Fruit fly (Drosophila melanogaster) whole organism, embryonic: Measurements from ENCODE around the gene Agpat1.

Source experiments
- Adf1 ChIP-seq: fragments of 200-800 bp; sonication (Bioruptor generic); IDR thresholded peaks from 2 replicates; pipeline ENCODE4 v1.3.6; 2022; ENCODE audit warnings: missing biosample characterization, missing genetic modification characterization
- Antp ChIP-seq: fragments of 200-800 bp; sonication (Bioruptor generic); optimal IDR thresholded peaks from 3 replicates; lab custom pipeline; 2016; ENCODE audit warnings: missing biosample characterization, missing genetic modification characterization
- CG11398 ChIP-seq: fragments of 200-800 bp; sonication (Bioruptor generic); optimal IDR thresholded peaks from 2 replicates; lab custom pipeline; 2016; ENCODE audit warnings: missing biosample characterization, missing genetic modification characterization
- CG11456 ChIP-seq: fragments of 200-800 bp; sonication (Bioruptor generic); IDR thresholded peaks from 3 replicates; pipeline ENCODE4 v1.3.6; 2022; ENCODE audit warnings: missing biosample characterization, missing genetic modification characterization
- CG12659 ChIP-seq: fragments of 200-800 bp; sonication (Bioruptor generic); optimal IDR thresholded peaks from 3 replicates; lab custom pipeline; 2017; ENCODE audit warnings: mild to moderate bottlenecking, missing biosample characterization, missing genetic modification reagents, missing genetic modification characterization
- CG15514 ChIP-seq: fragments of 200-800 bp; sonication (Bioruptor generic); optimal IDR thresholded peaks from 3 replicates; lab custom pipeline; 2017; ENCODE audit warnings: missing biosample characterization, missing genetic modification characterization, mild to moderate bottlenecking, moderate library complexity, missing genetic modification reagents
- CG1603 ChIP-seq: fragments of 200-800 bp; sonication (Bioruptor generic); optimal IDR thresholded peaks from 2 replicates; lab custom pipeline; 2019; ENCODE audit warnings: missing biosample characterization, mild to moderate bottlenecking, missing genetic modification characterization, moderate library complexity
- CG17361 ChIP-seq: fragments of 200-800 bp; sonication (Bioruptor generic); IDR thresholded peaks from 3 replicates; pipeline ENCODE4 v1.3.6; 2022; ENCODE audit warnings: missing biosample characterization, missing genetic modification characterization
- CG17612 ChIP-seq: fragments of 200-800 bp; sonication (Bioruptor generic); IDR thresholded peaks from 2 replicates; pipeline ENCODE4 v1.3.6; 2022; ENCODE audit warnings: missing biosample characterization, missing genetic modification characterization
- CG17802 ChIP-seq: fragments of 200-800 bp; sonication (Bioruptor generic); optimal IDR thresholded peaks from 2 replicates; lab custom pipeline; 2018; ENCODE audit warnings: missing biosample characterization, mild to moderate bottlenecking, missing genetic modification characterization, moderate library complexity
- CG18599 ChIP-seq: fragments of 200-800 bp; sonication (Bioruptor generic); optimal IDR thresholded peaks from 3 replicates; lab custom pipeline; 2017; ENCODE audit warnings: missing biosample characterization, missing genetic modification characterization, mild to moderate bottlenecking, moderate library complexity, missing genetic modification reagents
- CG2678 ChIP-seq: fragments of 200-800 bp; sonication (Bioruptor generic); optimal IDR thresholded peaks from 3 replicates; lab custom pipeline; 2019; ENCODE audit warnings: missing biosample characterization, mild to moderate bottlenecking, missing genetic modification characterization, moderate library complexity
- CG2712 ChIP-seq: fragments of 200-800 bp; optimal IDR thresholded peaks from 3 replicates; lab custom pipeline; 2019; ENCODE audit warnings: missing biosample characterization, mild to moderate bottlenecking, missing genetic modification characterization, moderate library complexity
- CG31388 ChIP-seq: fragments of 200-800 bp; sonication (Bioruptor generic); optimal IDR thresholded peaks from 2 replicates; lab custom pipeline; 2016; ENCODE audit warnings: missing biosample characterization, missing genetic modification characterization
- CG33557 ChIP-seq: fragments of 200-800 bp; sonication (Bioruptor generic); optimal IDR thresholded peaks from 2 replicates; lab custom pipeline; 2019; ENCODE audit warnings: missing biosample characterization, mild to moderate bottlenecking, missing genetic modification characterization, moderate library complexity
- CG5245 ChIP-seq: fragments of 200-800 bp; sonication (Bioruptor generic); optimal IDR thresholded peaks from 3 replicates; lab custom pipeline; 2016; ENCODE audit warnings: missing biosample characterization, missing genetic modification characterization
- CG6813 ChIP-seq: fragments of 200-800 bp; sonication (Bioruptor generic); optimal IDR thresholded peaks from 2 replicates; lab custom pipeline; 2017; ENCODE audit warnings: missing biosample characterization, missing genetic modification characterization, mild to moderate bottlenecking, moderate library complexity, missing genetic modification reagents
- CG7839 ChIP-seq: fragments of 200-800 bp; sonication (Bioruptor generic); optimal IDR thresholded peaks from 3 replicates; lab custom pipeline; 2018; ENCODE audit warnings: missing biosample characterization, mild to moderate bottlenecking, missing genetic modification characterization, moderate library complexity
- Chrac-16 ChIP-seq: fragments of 200-800 bp; sonication (Bioruptor generic); optimal IDR thresholded peaks from 3 replicates; lab custom pipeline; 2016; ENCODE audit warnings: missing biosample characterization, missing genetic modification characterization
- Dll ChIP-seq: fragments of 200-800 bp; sonication (Bioruptor generic); IDR thresholded peaks from 4 replicates; pipeline ENCODE4 v1.3.6; 2022; ENCODE audit warnings: missing biosample characterization, missing genetic modification characterization; ENCODE audit not compliant: partially characterized antibody
- Doc3 ChIP-seq: fragments of 200-800 bp; sonication (Bioruptor generic); IDR thresholded peaks from 3 replicates; pipeline ENCODE4 v1.3.6; 2022; ENCODE audit warnings: missing biosample characterization, missing genetic modification characterization; ENCODE audit not compliant: partially characterized antibody
- Drgx ChIP-seq: fragments of 200-800 bp; sonication (Bioruptor generic); IDR thresholded peaks from 2 replicates; pipeline ENCODE4 v1.3.6; 2022; ENCODE audit warnings: missing biosample characterization, missing genetic modification characterization
- HmgD ChIP-seq: fragments of 200-800 bp; sonication (Bioruptor generic); optimal IDR thresholded peaks from 3 replicates; lab custom pipeline; 2016; ENCODE audit warnings: missing biosample characterization, missing genetic modification characterization
- Hmx ChIP-seq: fragments of 200-800 bp; sonication (Bioruptor generic); optimal IDR thresholded peaks from 2 replicates; lab custom pipeline; 2016; ENCODE audit warnings: missing biosample characterization, missing genetic modification characterization
- Hr78 ChIP-seq, 2 experiments: fragments of 200-800 bp in 1 of 2; fragments of >200 bp in 1 of 2; sonication (Bioruptor generic) in 1 of 2; optimal IDR thresholded peaks; 2 replicates each; lab custom pipeline; 2017 to 2019; ENCODE audit warnings: missing biosample characterization in 2 of 2, missing genetic modification characterization in 2 of 2, mild to moderate bottlenecking in 1 of 2, moderate library complexity in 1 of 2
- Lim3 ChIP-seq: fragments of 200-800 bp; sonication (Bioruptor generic); IDR thresholded peaks from 2 replicates; pipeline ENCODE4 v1.3.6; 2022; ENCODE audit warnings: missing biosample characterization, missing genetic modification characterization
- MESR4 ChIP-seq: fragments of 200-800 bp; sonication (Bioruptor generic); optimal IDR thresholded peaks from 2 replicates; lab custom pipeline; 2018; ENCODE audit warnings: missing biosample characterization, mild to moderate bottlenecking, missing genetic modification characterization, moderate library complexity
- NC2α ChIP-seq: fragments of 200-800 bp; sonication (Bioruptor generic); optimal IDR thresholded peaks from 2 replicates; lab custom pipeline; 2016; ENCODE audit warnings: missing biosample characterization, missing genetic modification characterization
- Oli ChIP-seq: fragments of 200-800 bp; sonication (Bioruptor generic); optimal IDR thresholded peaks from 2 replicates; lab custom pipeline; 2018; ENCODE audit warnings: missing biosample characterization, mild to moderate bottlenecking, missing genetic modification characterization, moderate library complexity
- Ptx1 ChIP-seq: fragments of 200-800 bp; sonication (Bioruptor generic); IDR thresholded peaks from 2 replicates; pipeline ENCODE4 v1.3.6; 2022; ENCODE audit warnings: missing biosample characterization, missing genetic modification characterization
- Six4 ChIP-seq: fragments of 200-800 bp; sonication (Bioruptor generic); optimal IDR thresholded peaks from 2 replicates; lab custom pipeline; 2016; ENCODE audit warnings: missing biosample characterization, missing genetic modification characterization
- Stat92E ChIP-seq, 3 experiments: fragments of >200 bp in 2 of 3; fragments of 200-800 bp in 1 of 3; sonication (Bioruptor generic) in 1 of 3; optimal IDR thresholded peaks; 2 replicates each; lab custom pipeline; 2017 to 2019; ENCODE audit warnings: missing biosample characterization in 3 of 3, missing genetic modification characterization in 3 of 3, mild to moderate bottlenecking in 1 of 3, moderate library complexity in 1 of 3
- Tbp ChIP-seq: fragments of >200 bp; optimal IDR thresholded peaks from 2 replicates; lab custom pipeline; 2018; ENCODE audit warnings: missing biosample characterization, missing genetic modification characterization
- amos ChIP-seq: fragments of 200-800 bp; sonication (Bioruptor generic); IDR thresholded peaks from 2 replicates; pipeline ENCODE4 v1.3.6; 2022; ENCODE audit warnings: missing biosample characterization, missing genetic modification characterization; ENCODE audit not compliant: partially characterized antibody
- ase ChIP-seq: fragments of 200-800 bp; sonication (Bioruptor generic); IDR thresholded peaks from 3 replicates; pipeline ENCODE4 v1.3.6; 2022; ENCODE audit warnings: missing biosample characterization, missing genetic modification characterization
- cato ChIP-seq: fragments of 200-800 bp; sonication (Bioruptor generic); optimal IDR thresholded peaks from 2 replicates; lab custom pipeline; 2016; ENCODE audit warnings: missing biosample characterization, missing genetic modification characterization, borderline replicate concordance
- cg ChIP-seq: fragments of 200-800 bp; sonication (Bioruptor generic); optimal IDR thresholded peaks from 3 replicates; lab custom pipeline; 2019; ENCODE audit warnings: missing biosample characterization, mild to moderate bottlenecking, missing genetic modification characterization, moderate library complexity
- corto ChIP-seq: fragments of 200-800 bp; sonication (Bioruptor generic); optimal IDR thresholded peaks from 2 replicates; lab custom pipeline; 2016; ENCODE audit warnings: missing biosample characterization, mild to moderate bottlenecking, missing genetic modification characterization, moderate library complexity
- croc ChIP-seq: fragments of 200-800 bp; sonication (Bioruptor generic); conservative IDR thresholded peaks from 3 replicates; pipeline ENCODE4 v1.3.6; 2022; ENCODE audit warnings: missing biosample characterization, missing genetic modification characterization
- emc ChIP-seq: fragments of 200-800 bp; sonication (Bioruptor generic); optimal IDR thresholded peaks from 2 replicates; lab custom pipeline; 2016; ENCODE audit warnings: missing biosample characterization, missing genetic modification characterization
- fd3F ChIP-seq: fragments of 200-800 bp; sonication (Bioruptor generic); optimal IDR thresholded peaks from 2 replicates; lab custom pipeline; 2018; ENCODE audit warnings: missing biosample characterization, mild to moderate bottlenecking, missing genetic modification characterization, moderate library complexity
- gcm ChIP-seq: fragments of 200-800 bp; sonication (Bioruptor generic); optimal IDR thresholded peaks from 2 replicates; lab custom pipeline; 2019; ENCODE audit warnings: missing biosample characterization, mild to moderate bottlenecking, missing genetic modification characterization, moderate library complexity
- her ChIP-seq: fragments of 200-800 bp; sonication (Bioruptor generic); optimal IDR thresholded peaks from 2 replicates; lab custom pipeline; 2016; ENCODE audit warnings: missing biosample characterization, missing genetic modification characterization
- pfk ChIP-seq: fragments of 200-800 bp; sonication (Bioruptor generic); optimal IDR thresholded peaks from 2 replicates; lab custom pipeline; 2018; ENCODE audit warnings: missing biosample characterization, mild to moderate bottlenecking, missing genetic modification characterization, moderate library complexity
- sim ChIP-seq: fragments of 200-800 bp; sonication (Bioruptor generic); IDR thresholded peaks from 2 replicates; pipeline ENCODE4 v1.3.6; 2022; ENCODE audit warnings: missing biosample characterization, missing genetic modification characterization
- ssp ChIP-seq: fragments of 200-800 bp; sonication (Bioruptor generic); IDR thresholded peaks from 2 replicates; pipeline ENCODE4 v1.3.6; 2022; ENCODE audit warnings: missing biosample characterization, missing genetic modification characterization
- tin ChIP-seq: fragments of 200-800 bp; sonication (Bioruptor generic); optimal IDR thresholded peaks from 3 replicates; lab custom pipeline; 2016; ENCODE audit warnings: missing biosample characterization, missing genetic modification characterization
- tup ChIP-seq: fragments of 200-800 bp; sonication (Bioruptor generic); optimal IDR thresholded peaks from 2 replicates; lab custom pipeline; 2016; ENCODE audit warnings: missing biosample characterization, mild to moderate bottlenecking, missing genetic modification characterization, moderate library complexity
- wor ChIP-seq: fragments of 200-800 bp; sonication (Bioruptor generic); IDR thresholded peaks from 2 replicates; pipeline ENCODE4 v1.3.6; 2022; ENCODE audit warnings: missing biosample characterization, missing genetic modification characterization

The Agpat1 gene

DNA sequence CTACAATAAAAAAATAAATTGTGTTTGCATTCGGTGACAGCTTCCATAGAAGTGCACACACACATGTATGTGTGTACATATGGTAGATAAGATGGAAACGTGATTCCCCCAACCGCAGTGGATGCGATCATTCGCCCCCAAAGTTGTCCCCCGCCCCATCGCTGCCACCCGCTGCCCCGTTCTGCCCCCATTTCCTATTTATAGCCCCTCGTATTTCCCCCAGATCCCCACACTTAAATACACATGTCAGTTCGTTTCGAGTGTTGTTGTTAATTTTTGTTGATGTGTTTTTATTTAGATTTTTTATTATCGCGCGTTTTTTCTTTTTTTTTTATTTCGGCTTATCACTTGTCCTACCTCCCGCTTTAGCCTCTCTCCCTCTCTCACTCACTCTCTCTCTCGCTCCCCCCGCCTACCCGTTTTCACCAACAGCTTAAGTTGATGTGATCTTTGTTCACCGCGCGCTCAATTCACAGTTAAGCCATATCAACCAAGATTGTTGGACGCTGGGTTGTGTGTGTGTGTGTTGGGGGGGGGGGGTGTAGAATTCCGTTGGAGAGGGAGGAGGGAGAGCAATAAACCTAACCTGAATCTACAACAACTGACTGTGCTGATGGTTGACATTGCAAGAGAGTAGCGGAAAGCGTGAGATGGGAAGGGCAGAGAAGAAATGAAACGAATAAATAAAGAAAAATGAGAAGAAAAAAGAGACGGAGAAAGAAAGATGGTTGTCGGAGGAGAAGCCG lies 11.3 kb upstream of the Agpat1 start (continued):
- TF ChIP-seq Lim3 (GFP tag; lab: Robert Waterston, UW) (no peak), CG2712 (tag; lab: Kevin White, UChicago) (no peak), Six4 (GFP tag; lab: Kevin White, UChicago) (no peak), CG5245 (no peak), Hr78 (GFP tag; optimal IDR thresholded peaks at IDR 0.05; lab: Kevin White, UChicago) (peak in 1 of 2 experiments; percentile 48), CG15514 (GFP tag; lab: Kevin White, UChicago) (no peak), NC2α (GFP tag; lab: Kevin White, UChicago) (no peak), CG33557 (no peak), CG12659 (GFP tag; lab: Kevin White, UChicago) (no peak), Doc3 (GFP tag; lab: Robert Waterston, UW) (no peak), fd3F (no peak), Tbp (no peak), Ptx1 (GFP tag; lab: Robert Waterston, UW) (no peak), CG1603 (tag; lab: Kevin White, UChicago) (peak; percentile 17), sim (GFP tag; lab: Robert Waterston, UW) (no peak), corto (peak; percentile 37), CG17612 (GFP tag; lab: Robert Waterston, UW) (no peak), wor (no peak), cato (GFP tag; lab: Kevin White, UChicago) (no peak), Dll (GFP tag; lab: Robert Waterston, UW) (no peak), cg (GFP tag; lab: Kevin White, UChicago) (peak; percentile 74), gcm (GFP tag; lab: Kevin White, UChicago) (no peak), her (GFP tag; lab: Kevin White, UChicago) (no peak), HmgD (GFP tag; lab: Kevin White, UChicago) (no peak), Chrac-16 (GFP tag; lab: Kevin White, UChicago) (no peak), CG6813 (GFP tag; lab: Kevin White, UChicago) (no peak), pfk (no peak), emc (no peak), Drgx (peak; percentile 63; the same call in 1 of the 2 replicates), CG31388 (GFP tag; lab: Kevin White, UChicago) (no peak), CG2678 (tag; lab: Kevin White, UChicago) (peak; percentile 30), Adf1 (GFP tag; lab: Robert Waterston, UW) (peak; percentile 72), CG17361 (GFP tag; lab: Robert Waterston, UW) (no peak), croc (GFP tag; lab: Robert Waterston, UW) (no peak), CG18599 (GFP tag; lab: Kevin White, UChicago) (no peak), Stat92E (GFP tag; optimal IDR thresholded peaks at IDR 0.05; lab: Kevin White, UChicago) (no peak), CG17802 (no peak), CG11456 (GFP tag; lab: Robert Waterston, UW) (no peak; the same call in 2 of the 3 replicates), tup (GFP tag; lab: Kevin White, UChicago) (no peak), Antp (GFP tag; lab: Kevin White, UChicago) (no peak), CG11398 (no peak), ssp (GFP tag; lab: Robert Waterston, UW) (no peak), Oli (no peak), tin (GFP tag; lab: Kevin White, UChicago) (no peak), MESR4 (GFP tag; lab: Kevin White, UChicago) (no peak), Hmx (GFP tag; lab: Kevin White, UChicago) (no peak), CG7839 (tag; lab: Kevin White, UChicago) (no peak), ase (GFP tag; lab: Robert Waterston, UW) (no peak), amos (GFP tag; lab: Robert Waterston, UW) (no peak)
